Fruit fly (Drosophila melanogaster): Measurements from ENCODE around the gene oxt.
A peak's percentile ranks its signal among the peaks of the same experiment; 100 is the strongest.

oxt gene

dm6 chr3L:2267558-2267957 is 5.1 kb upstream of the oxt start, which contains the start of gene obst-I:
TSS of gene obst-I (plus strand) at chr3L:2267858.
- TF ChIP-seq fd85E (GFP tag; optimal IDR thresholded peaks at IDR 0.05) (no peak), Hr4 (GFP tag; optimal IDR thresholded peaks at IDR 0.05) (no peak), Ets96B (tag; optimal IDR thresholded peaks at IDR 0.05) (no peak), spab (GFP tag; optimal IDR thresholded peaks at IDR 0.05) (no peak), dsx (GFP tag; optimal IDR thresholded peaks at IDR 0.05; ENCODE audit: poor library complexity, severe bottlenecking) (no peak), ss (GFP tag; optimal IDR thresholded peaks at IDR 0.05) (no peak), CG3919 (GFP tag; optimal IDR thresholded peaks at IDR 0.05) (no peak), Smox (GFP tag; optimal IDR thresholded peaks at IDR 0.05) (no peak), net (GFP tag; optimal IDR thresholded peaks at IDR 0.05) (no peak), CG6808 (GFP tag; optimal IDR thresholded peaks at IDR 0.05) (no peak), CG11902 (GFP tag; optimal IDR thresholded peaks at IDR 0.05) (no peak), fd59A (GFP tag; optimal IDR thresholded peaks at IDR 0.05) (no peak)

- no peak for TF ChIP-seq ss (GFP tag; optimal IDR thresholded peaks at IDR 0.05)
- no peak for TF ChIP-seq Lpt (GFP tag; optimal IDR thresholded peaks at IDR 0.05)
- peak; percentile 26 for TF ChIP-seq svp (GFP tag)
- TF ChIP-seq Ets21C (GFP tag; optimal IDR thresholded peaks at IDR 0.05), result no peak
- peak; percentile 2 for TF ChIP-seq cyc (GFP tag; optimal IDR thresholded peaks at IDR 0.05)
- TF ChIP-seq Hr39 (GFP tag; optimal IDR thresholded peaks at IDR 0.05), result peak; percentile 25
- no peak for TF ChIP-seq CG15336 (GFP tag; IDR thresholded peaks at IDR 0.05)
- TF ChIP-seq eg (GFP tag; IDR thresholded peaks at IDR 0.05), result peak; percentile 36; the same call in 1 of the 3 replicates
- TF ChIP-seq fkh (GFP tag; optimal IDR thresholded peaks at IDR 0.05), result peak; percentile 67
- TF ChIP-seq esn (GFP tag; optimal IDR thresholded peaks at IDR 0.05), result peak; percentile 15
- peak; percentile 87 for TF ChIP-seq Sox14 (GFP tag; optimal IDR thresholded peaks at IDR 0.05)
- TF ChIP-seq CG31627 (GFP tag; optimal IDR thresholded peaks at IDR 0.05), result peak; percentile 18
- peak; percentile 30 for TF ChIP-seq lz (GFP tag; optimal IDR thresholded peaks at IDR 0.05)
Measured at dm6 chr3L:2265692-2266444, 3.4 kb upstream of the oxt start, which contains the start of the genes ecd and CG13806. TSS of gene ecd (minus strand) at chr3L:2265857. TSS of gene CG13806 (plus strand) at chr3L:2266394.

DNA sequence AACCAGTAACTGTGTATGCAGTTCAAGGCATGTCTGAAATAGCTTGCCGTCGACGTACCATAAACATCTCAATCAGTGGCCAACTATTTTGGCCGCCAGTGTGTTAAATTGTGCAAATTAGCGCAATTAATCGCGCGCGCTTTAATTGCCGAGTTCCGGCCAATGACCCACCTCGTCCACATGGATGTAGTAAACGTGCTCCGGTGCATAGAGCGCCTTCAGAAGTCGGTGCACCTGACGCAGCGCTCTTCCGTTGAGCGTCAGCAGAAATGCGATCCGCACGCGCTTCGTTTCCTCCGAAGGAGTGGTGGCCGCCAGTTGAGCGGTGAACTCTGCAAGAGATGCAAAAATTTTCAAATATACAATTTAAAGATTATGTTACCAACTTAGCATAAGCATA is 1.2 kb downstream of the oxt start:
- TF ChIP-seq CG9139 (GFP tag; optimal IDR thresholded peaks at IDR 0.05), result no peak
- no peak for TF ChIP-seq Ets21C (GFP tag; optimal IDR thresholded peaks at IDR 0.05)
- TF ChIP-seq dac (GFP tag; optimal IDR thresholded peaks at IDR 0.05), result no peak
- no peak for TF ChIP-seq svp (GFP tag)
- TF ChIP-seq Sox14 (GFP tag; optimal IDR thresholded peaks at IDR 0.05), result no peak
- TF ChIP-seq eg (GFP tag; IDR thresholded peaks at IDR 0.05), result no peak
- TF ChIP-seq Sox102F (GFP tag; optimal IDR thresholded peaks at IDR 0.05), result no peak
- no peak for TF ChIP-seq CG8319 (GFP tag; optimal IDR thresholded peaks at IDR 0.05)
- no peak for TF ChIP-seq CG7368 (GFP tag; optimal IDR thresholded peaks at IDR 0.05)
- no peak for TF ChIP-seq salr (GFP tag; optimal IDR thresholded peaks at IDR 0.05)
- TF ChIP-seq CG6808 (GFP tag; optimal IDR thresholded peaks at IDR 0.05), result no peak
- TF ChIP-seq CG3919 (GFP tag; optimal IDR thresholded peaks at IDR 0.05), result no peak
- no peak for TF ChIP-seq CG11902 (GFP tag; optimal IDR thresholded peaks at IDR 0.05)
- no peak for TF ChIP-seq lz (GFP tag; optimal IDR thresholded peaks at IDR 0.05)
- TF ChIP-seq fkh (GFP tag; optimal IDR thresholded peaks at IDR 0.05), result no peak
- no peak for TF ChIP-seq fd59A (GFP tag; optimal IDR thresholded peaks at IDR 0.05)
- no peak for TF ChIP-seq CG6276 (GFP tag; optimal IDR thresholded peaks at IDR 0.05)
- no peak for TF ChIP-seq spab (GFP tag; optimal IDR thresholded peaks at IDR 0.05)
- no peak for TF ChIP-seq Blimp-1 (GFP tag; optimal IDR thresholded peaks at IDR 0.05)
- no peak for TF ChIP-seq esn (GFP tag; optimal IDR thresholded peaks at IDR 0.05)

dm6 chr3L:2257412-2257862 is 5.0 kb downstream of the oxt start, which contains the start of the genes CG1275 and Elp5:
TSS of gene CG1275 (minus strand) at chr3L:2257423.
TSS of gene Elp5 (plus strand) at chr3L:2257456.
- TF ChIP-seq Ets96B (tag; optimal IDR thresholded peaks at IDR 0.05) (peak; percentile 96), CG11762 (GFP tag; optimal IDR thresholded peaks at IDR 0.05; ENCODE audit: insufficient read depth) (peak; percentile 95), fkh (GFP tag; optimal IDR thresholded peaks at IDR 0.05) (peak; percentile 97), cyc (GFP tag; optimal IDR thresholded peaks at IDR 0.05) (peak; percentile 98), CG15336 (GFP tag; IDR thresholded peaks at IDR 0.05) (peak; percentile 99), CG7368 (GFP tag; optimal IDR thresholded peaks at IDR 0.05) (peak; percentile 92), CG3032 (tag; optimal IDR thresholded peaks at IDR 0.05) (peak; percentile 99), Eip93F (GFP tag; optimal IDR thresholded peaks at IDR 0.05) (peak; percentile 95), CG8632 (GFP tag; optimal IDR thresholded peaks at IDR 0.05) (peak; percentile 98), Hr4 (GFP tag; optimal IDR thresholded peaks at IDR 0.05) (peak; percentile 99), achi (GFP tag; optimal IDR thresholded peaks at IDR 0.05) (peak; percentile 98), CG10631 (GFP tag; optimal IDR thresholded peaks at IDR 0.05) (peak; percentile 99), CG6854 (GFP tag; optimal IDR thresholded peaks at IDR 0.05) (peak; percentile 95), topi (GFP tag; optimal IDR thresholded peaks at IDR 0.05) (peak; percentile 98), CG16779 (tag; optimal IDR thresholded peaks at IDR 0.05) (peak; percentile 94), Smox (GFP tag; optimal IDR thresholded peaks at IDR 0.05) (peak; percentile 98), net (GFP tag; optimal IDR thresholded peaks at IDR 0.05) (peak; percentile 99), CG8119 (GFP tag; IDR thresholded peaks at IDR 0.05) (peak; percentile 99), CG11902 (GFP tag; optimal IDR thresholded peaks at IDR 0.05) (peak; percentile 96)
